Worm (Caenorhabditis elegans): ENCODE measurements around the gene Y60A3A.16.

ce11 chrV:19961971-19962370 lies 39.5 kb upstream of the Y60A3A.16 start:
- TF ChIP-seq W03F9.2 (tag; optimal IDR thresholded peaks at IDR 0.05) (no peak), him-1 (tag; optimal IDR thresholded peaks at IDR 0.05) (no peak)

Data from whole organism, L4/young adult.